Worm (Caenorhabditis elegans): ENCODE measurements around the gene T14B4.1.

T14B4.1 gene

DNA sequence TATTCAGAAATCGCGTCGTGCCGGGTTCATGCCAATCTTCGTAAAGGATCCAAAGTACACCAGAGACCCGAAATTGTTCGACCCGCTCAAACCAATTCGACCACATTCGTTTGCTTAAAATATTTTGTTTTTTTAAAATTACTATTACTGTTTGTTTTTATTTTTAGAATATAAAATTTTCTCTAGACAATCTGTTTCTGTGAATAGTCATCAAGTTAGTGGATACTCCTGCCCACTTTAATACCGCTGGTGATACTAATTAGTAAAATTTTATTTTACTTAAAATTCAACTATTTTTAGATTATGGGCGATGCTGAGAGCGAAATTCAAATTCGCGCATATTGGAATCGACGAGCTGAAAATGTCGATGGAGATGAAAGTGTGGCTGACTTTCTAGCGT lies at the start of gene T14B4.1:
T14B4.1 (plus strand) TSS at position 301 of the 400 bp plus-strand sequence.
- TF ChIP-seq lir-3 (tag; optimal IDR thresholded peaks at IDR 0.05) (no peak), ZK546.5 (tag; optimal IDR thresholded peaks at IDR 0.05) (no peak), lin-15B (tag; optimal IDR thresholded peaks at IDR 0.05) (no peak), lin-1 (GFP tag; IDR thresholded peaks at IDR 0.05) (no peak), lin-29 (GFP tag; IDR thresholded peaks at IDR 0.05) (no peak), dmd-8 (GFP tag; IDR thresholded peaks at IDR 0.05) (no peak), lim-7 (GFP tag; IDR thresholded peaks at IDR 0.05) (no peak), nhr-102 (tag; optimal IDR thresholded peaks at IDR 0.05) (no peak), nhr-237 (tag; optimal IDR thresholded peaks at IDR 0.05) (no peak), nhr-42 (GFP tag; IDR thresholded peaks at IDR 0.05) (no peak), nhr-76 (tag; optimal IDR thresholded peaks at IDR 0.05) (no peak), Y105C5A.15 (GFP tag; IDR thresholded peaks at IDR 0.05) (no peak), ceh-44 (GFP tag; IDR thresholded peaks at IDR 0.05) (no peak), T26A8.4 (GFP tag; IDR thresholded peaks at IDR 0.05) (no peak), ctbp-1 (GFP tag; IDR thresholded peaks at IDR 0.05) (no peak)

ce11 chrII:6689088-6689487 lies 47.6 kb upstream of the T14B4.1 start:
- peak; percentile 37 for TF ChIP-seq aha-1 (tag)
- no peak for TF ChIP-seq zfp-2 (tag; optimal IDR thresholded peaks at IDR 0.05)
- TF ChIP-seq hlh-30 (tag; optimal IDR thresholded peaks at IDR 0.05; ENCODE audit: insufficient read depth) = peak; percentile 51
- peak in 1 of 2 experiments; percentile 0 for TF ChIP-seq lsy-2 (tag; optimal IDR thresholded peaks at IDR 0.05)
- TF ChIP-seq rbr-2 (tag; optimal IDR thresholded peaks at IDR 0.05) = no peak

DNA sequence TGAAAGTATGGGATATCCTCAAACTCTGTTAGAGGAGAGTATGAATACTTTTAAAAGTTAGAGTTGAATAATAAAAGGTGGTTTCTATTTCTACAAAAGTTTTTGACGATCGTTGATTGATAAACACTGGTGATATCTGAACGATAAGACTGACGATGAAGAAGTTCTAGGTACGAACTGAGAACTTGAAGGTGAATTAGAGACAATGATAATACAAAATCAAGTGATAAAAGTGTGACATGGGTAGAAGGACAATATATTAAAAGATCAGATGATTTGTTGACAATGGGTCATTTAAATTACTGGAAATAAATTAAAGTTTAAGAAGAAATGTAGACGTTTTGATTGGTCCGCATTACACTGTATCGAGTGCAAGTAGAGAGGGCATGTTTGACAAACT lies 41.3 kb upstream of the T14B4.1 start, which contains the start of gene C18H9.5:
C18H9.5 (minus strand) TSS at position 179 of the 400 bp plus-strand sequence.
- TF ChIP-seq dmd-6 (GFP tag; IDR thresholded peaks at IDR 0.05) = 0 out of 2 replicates have a peak, but pooled peaks have one; percentile 8
- TF ChIP-seq unc-62 (GFP tag; optimal IDR thresholded peaks at IDR 0.05 in 1 of 2) = peak in 1 of 2 experiments; percentile 6
- no peak for TF ChIP-seq unc-62 (tag; optimal IDR thresholded peaks at IDR 0.05)
- peak; percentile 52 for TF ChIP-seq hlh-30 (tag; optimal IDR thresholded peaks at IDR 0.05; ENCODE audit: insufficient read depth)
- no peak for TF ChIP-seq ceh-32 (tag; optimal IDR thresholded peaks at IDR 0.05; ENCODE audit: poor library complexity)

- TF ChIP-seq dmd-9 (GFP tag; IDR thresholded peaks at IDR 0.05) (no peak), zag-1 (tag; optimal IDR thresholded peaks at IDR 0.05) (no peak), dmd-6 (GFP tag; IDR thresholded peaks at IDR 0.05) (no peak), Y5F2A.4 (GFP tag; optimal IDR thresholded peaks at IDR 0.05) (no peak), D1046.2 (GFP tag; IDR thresholded peaks at IDR 0.05) (no peak), duxl-1 (tag; optimal IDR thresholded peaks at IDR 0.05; ENCODE audit: poor library complexity) (no peak), cey-2 (tag; optimal IDR thresholded peaks at IDR 0.05; ENCODE audit: borderline replicate concordance, insufficient read depth) (no peak), attf-4 (tag; optimal IDR thresholded peaks at IDR 0.05) (no peak), zfp-2 (tag; optimal IDR thresholded peaks at IDR 0.05) (no peak), gei-8 (GFP tag; optimal IDR thresholded peaks at IDR 0.05) (no peak), lim-7 (GFP tag; IDR thresholded peaks at IDR 0.05) (no peak), lsy-2 (tag; optimal IDR thresholded peaks at IDR 0.05) (no peak), dmd-8 (GFP tag; IDR thresholded peaks at IDR 0.05) (no peak), skn-1 (tag; optimal IDR thresholded peaks at IDR 0.05) (no peak), dve-1 (tag; optimal IDR thresholded peaks at IDR 0.05; ENCODE audit: insufficient read depth) (no peak), lin-29 (GFP tag; IDR thresholded peaks at IDR 0.05) (no peak), egl-27 (tag; optimal IDR thresholded peaks at IDR 0.05) (no peak)
Measured at ce11 chrII:6698784-6699183, 37.9 kb upstream of the T14B4.1 start, which contains the start of gene C18H9.1. C18H9.1 (plus strand) TSS chrII:6699084.

All from whole organism, L4 larva.